Fruit fly (Drosophila melanogaster) whole organism, embryonic: ENCODE results near the gene CG15034.
A peak's percentile ranks its signal among the peaks of the same experiment; 100 is the strongest.

Source experiments
- Aef1 ChIP-seq: fragments of 200-800 bp; sonication (Bioruptor generic); IDR thresholded peaks from 3 replicates; pipeline ENCODE4 v1.3.6; 2022; ENCODE audit warnings: missing biosample characterization, missing genetic modification characterization
- Atf3 ChIP-seq: fragments of 200-800 bp; sonication (Bioruptor generic); optimal IDR thresholded peaks from 3 replicates; lab custom pipeline; 2016; ENCODE audit warnings: missing biosample characterization, missing genetic modification characterization
- CG1024 ChIP-seq: fragments of 200-800 bp; sonication (Bioruptor generic); IDR thresholded peaks from 2 replicates; pipeline ENCODE4 v1.3.6; 2022; ENCODE audit warnings: missing biosample characterization, missing genetic modification characterization
- CG11085 ChIP-seq: fragments of 200-800 bp; sonication (Bioruptor generic); IDR thresholded peaks from 2 replicates; pipeline ENCODE4 v1.3.6; 2022; ENCODE audit warnings: missing biosample characterization, missing genetic modification characterization
- CG11247 ChIP-seq: fragments of 200-800 bp; sonication (Bioruptor generic); IDR thresholded peaks from 2 replicates; pipeline ENCODE4 v1.3.6; 2022; ENCODE audit warnings: missing biosample characterization, missing genetic modification characterization
- CG13296 ChIP-seq: fragments of 200-800 bp; sonication (Bioruptor generic); optimal IDR thresholded peaks from 3 replicates; lab custom pipeline; 2018; ENCODE audit warnings: missing biosample characterization, mild to moderate bottlenecking, missing genetic modification characterization
- CG13424 ChIP-seq: fragments of 200-800 bp; sonication (Bioruptor generic); optimal IDR thresholded peaks from 2 replicates; lab custom pipeline; 2019; ENCODE audit warnings: missing biosample characterization, mild to moderate bottlenecking, missing genetic modification characterization, moderate library complexity
- CG15011 ChIP-seq: fragments of 200-800 bp; sonication (Bioruptor generic); optimal IDR thresholded peaks from 3 replicates; lab custom pipeline; 2018; ENCODE audit warnings: missing biosample characterization, mild to moderate bottlenecking, missing genetic modification characterization
- CG15073 ChIP-seq: fragments of 200-800 bp; sonication (Bioruptor generic); optimal IDR thresholded peaks from 2 replicates; lab custom pipeline; 2016; ENCODE audit warnings: missing biosample characterization, missing genetic modification characterization
- CG1792 ChIP-seq: fragments of 200-800 bp; sonication (Bioruptor generic); optimal IDR thresholded peaks from 2 replicates; lab custom pipeline; 2016; ENCODE audit warnings: missing biosample characterization, missing genetic modification characterization
- CG31441 ChIP-seq: fragments of 200-800 bp; sonication (Bioruptor generic); IDR thresholded peaks from 2 replicates; pipeline ENCODE4 v1.3.6; 2022; ENCODE audit warnings: missing biosample characterization, missing genetic modification characterization
- CG32532 ChIP-seq: fragments of 200-800 bp; sonication (Bioruptor generic); IDR thresholded peaks from 2 replicates; pipeline ENCODE4 v1.3.6; 2022; ENCODE audit warnings: missing biosample characterization, missing genetic modification characterization
- CG32772 ChIP-seq: fragments of 200-800 bp; sonication (Bioruptor generic); IDR thresholded peaks from 2 replicates; pipeline ENCODE4 v1.3.6; 2022; ENCODE audit warnings: missing biosample characterization, missing genetic modification characterization
- CG6765 ChIP-seq: fragments of 200-800 bp; sonication (Bioruptor generic); optimal IDR thresholded peaks from 3 replicates; lab custom pipeline; 2017; ENCODE audit warnings: missing biosample characterization, mild to moderate bottlenecking, missing genetic modification characterization
- CG6791 ChIP-seq: fragments of 200-800 bp; sonication (Bioruptor generic); IDR thresholded peaks from 3 replicates; pipeline ENCODE4 v1.3.6; 2022; ENCODE audit warnings: missing biosample characterization, missing genetic modification characterization; ENCODE audit not compliant: partially characterized antibody
- CG8765 ChIP-seq: fragments of 200-800 bp; sonication (Bioruptor generic); IDR thresholded peaks from 2 replicates; pipeline ENCODE4 v1.3.6; 2022; ENCODE audit warnings: missing biosample characterization, missing genetic modification characterization
- CG9215 ChIP-seq: fragments of 200-800 bp; sonication (Bioruptor generic); IDR thresholded peaks from 2 replicates; pipeline ENCODE4 v1.3.6; 2022; ENCODE audit warnings: missing biosample characterization, missing genetic modification characterization
- CG9609 ChIP-seq: fragments of 200-800 bp; sonication (Bioruptor generic); optimal IDR thresholded peaks from 3 replicates; lab custom pipeline; 2016; ENCODE audit warnings: missing biosample characterization, missing genetic modification characterization
- CoRest ChIP-seq: fragments of 200-800 bp; sonication (Bioruptor generic); optimal IDR thresholded peaks from 3 replicates; lab custom pipeline; 2018; ENCODE audit warnings: missing biosample characterization, mild to moderate bottlenecking, missing genetic modification characterization, moderate library complexity
- ERR ChIP-seq: fragments of 200-800 bp; sonication (Bioruptor generic); optimal IDR thresholded peaks from 2 replicates; lab custom pipeline; 2016; ENCODE audit warnings: missing biosample characterization, missing genetic modification characterization
- HHEX ChIP-seq: fragments of 200-800 bp; sonication (Bioruptor generic); optimal IDR thresholded peaks from 3 replicates; lab custom pipeline; 2017; ENCODE audit warnings: missing biosample characterization, mild to moderate bottlenecking, missing genetic modification characterization, missing genetic modification reagents
- HmgZ ChIP-seq: fragments of 200-800 bp; sonication (Bioruptor generic); optimal IDR thresholded peaks from 2 replicates; lab custom pipeline; 2018; ENCODE audit warnings: missing biosample characterization, mild to moderate bottlenecking, missing genetic modification characterization
- Jarid2 ChIP-seq: fragments of 200-800 bp; sonication (Bioruptor generic); optimal IDR thresholded peaks from 3 replicates; lab custom pipeline; 2017; ENCODE audit warnings: mild to moderate bottlenecking, missing biosample characterization, missing genetic modification reagents, missing genetic modification characterization
- Nf-YB ChIP-seq: fragments of 200-800 bp; sonication (Bioruptor generic); optimal IDR thresholded peaks from 3 replicates; lab custom pipeline; 2019; ENCODE audit warnings: missing biosample characterization, mild to moderate bottlenecking, missing genetic modification characterization, moderate library complexity
- Oaz ChIP-seq: fragments of 200-800 bp; sonication (Bioruptor generic); IDR thresholded peaks from 2 replicates; pipeline ENCODE4 v1.3.6; 2022; ENCODE audit warnings: missing biosample characterization, missing genetic modification characterization
- Oli ChIP-seq: fragments of 200-800 bp; sonication (Bioruptor generic); optimal IDR thresholded peaks from 2 replicates; lab custom pipeline; 2018; ENCODE audit warnings: missing biosample characterization, mild to moderate bottlenecking, missing genetic modification characterization, moderate library complexity
- Sox102F ChIP-seq: fragments of 200-800 bp; sonication (Bioruptor generic); optimal IDR thresholded peaks from 2 replicates; lab custom pipeline; 2018; ENCODE audit warnings: missing biosample characterization, mild to moderate bottlenecking, missing genetic modification characterization, moderate library complexity
- TFAM ChIP-seq: fragments of 200-800 bp; sonication (Bioruptor generic); optimal IDR thresholded peaks from 2 replicates; lab custom pipeline; 2017; ENCODE audit warnings: missing biosample characterization, missing genetic modification characterization, inconsistent platforms
- Taf1 ChIP-seq: fragments of 200-800 bp; sonication (Bioruptor generic); IDR thresholded peaks from 2 replicates; pipeline ENCODE4 v1.3.6; 2022; ENCODE audit warnings: missing biosample characterization, missing genetic modification characterization
- Tbp ChIP-seq: fragments of >200 bp; optimal IDR thresholded peaks from 2 replicates; lab custom pipeline; 2018; ENCODE audit warnings: missing biosample characterization, missing genetic modification characterization
- Vsx1 ChIP-seq: fragments of 200-800 bp; sonication (Bioruptor generic); optimal IDR thresholded peaks from 2 replicates; lab custom pipeline; 2017; ENCODE audit warnings: missing biosample characterization, mild to moderate bottlenecking, missing genetic modification characterization, missing genetic modification reagents
- ap ChIP-seq: fragments of 200-800 bp; sonication (Bioruptor generic); IDR thresholded peaks from 2 replicates; pipeline ENCODE4 v1.3.6; 2022; ENCODE audit warnings: missing biosample characterization, missing genetic modification characterization
- ase ChIP-seq: fragments of 200-800 bp; sonication (Bioruptor generic); IDR thresholded peaks from 3 replicates; pipeline ENCODE4 v1.3.6; 2022; ENCODE audit warnings: missing biosample characterization, missing genetic modification characterization
- ato ChIP-seq: fragments of 200-800 bp; sonication (Bioruptor generic); IDR thresholded peaks from 2 replicates; pipeline ENCODE4 v1.3.6; 2022; ENCODE audit warnings: missing biosample characterization, missing genetic modification characterization; ENCODE audit not compliant: partially characterized antibody
- btn ChIP-seq: fragments of 200-800 bp; sonication (Bioruptor generic); optimal IDR thresholded peaks from 2 replicates; lab custom pipeline; 2016; ENCODE audit warnings: missing biosample characterization, missing genetic modification characterization
- crol ChIP-seq: fragments of 200-800 bp; sonication (Bioruptor generic); IDR thresholded peaks from 2 replicates; pipeline ENCODE4 v1.3.6; 2022; ENCODE audit warnings: missing biosample characterization, missing genetic modification characterization
- da ChIP-seq: fragments of 200-800 bp; sonication (Bioruptor generic); optimal IDR thresholded peaks from 2 replicates; lab custom pipeline; 2016; ENCODE audit warnings: missing biosample characterization, missing genetic modification characterization
- emc ChIP-seq: fragments of 200-800 bp; sonication (Bioruptor generic); optimal IDR thresholded peaks from 2 replicates; lab custom pipeline; 2016; ENCODE audit warnings: missing biosample characterization, missing genetic modification characterization
- exex ChIP-seq: fragments of 200-800 bp; sonication (Bioruptor generic); optimal IDR thresholded peaks from 4 replicates; lab custom pipeline; 2018; ENCODE audit warnings: missing biosample characterization, mild to moderate bottlenecking, missing genetic modification characterization, moderate library complexity
- gsb ChIP-seq: fragments of 200-800 bp; sonication (Bioruptor generic); IDR thresholded peaks from 2 replicates; pipeline ENCODE4 v1.3.6; 2022; ENCODE audit warnings: missing biosample characterization, missing genetic modification characterization
- jigr1 ChIP-seq: fragments of 200-800 bp; sonication (Bioruptor generic); IDR thresholded peaks from 3 replicates; pipeline ENCODE4 v1.3.6; 2022; ENCODE audit warnings: missing biosample characterization, missing genetic modification characterization
- kay ChIP-seq: fragments of 200-800 bp; sonication (Bioruptor generic); optimal IDR thresholded peaks from 2 replicates; lab custom pipeline; 2016; ENCODE audit warnings: missing biosample characterization, missing genetic modification characterization
- nmo ChIP-seq: fragments of 200-800 bp; sonication (Bioruptor generic); optimal IDR thresholded peaks from 2 replicates; lab custom pipeline; 2018; ENCODE audit warnings: missing biosample characterization, mild to moderate bottlenecking, missing genetic modification characterization, moderate library complexity
- phol ChIP-seq: fragments of 200-800 bp; sonication (Bioruptor generic); optimal IDR thresholded peaks from 3 replicates; lab custom pipeline; 2018; ENCODE audit warnings: missing biosample characterization, mild to moderate bottlenecking, missing genetic modification characterization, moderate library complexity
- pros ChIP-seq: fragments of 200-800 bp; sonication (Bioruptor generic); optimal IDR thresholded peaks from 3 replicates; lab custom pipeline; 2019; ENCODE audit warnings: missing biosample characterization, mild to moderate bottlenecking, missing genetic modification characterization, moderate library complexity
- ro ChIP-seq: fragments of 200-800 bp; sonication (Bioruptor generic); IDR thresholded peaks from 2 replicates; pipeline ENCODE4 v1.3.6; 2022; ENCODE audit warnings: missing biosample characterization, missing genetic modification characterization
- row ChIP-seq: fragments of 200-800 bp; sonication (Bioruptor generic); IDR thresholded peaks from 3 replicates; pipeline ENCODE4 v1.3.6; 2022; ENCODE audit warnings: missing biosample characterization, missing genetic modification characterization
- sd ChIP-seq: fragments of 200-800 bp; sonication (Bioruptor generic); optimal IDR thresholded peaks from 3 replicates; lab custom pipeline; 2018; ENCODE audit warnings: missing biosample characterization, mild to moderate bottlenecking, missing genetic modification characterization, moderate library complexity
- shn ChIP-seq: fragments of 200-800 bp; sonication (Bioruptor generic); optimal IDR thresholded peaks from 3 replicates; lab custom pipeline; 2016; ENCODE audit warnings: missing biosample characterization, missing genetic modification characterization
- ssp ChIP-seq: fragments of 200-800 bp; sonication (Bioruptor generic); IDR thresholded peaks from 2 replicates; pipeline ENCODE4 v1.3.6; 2022; ENCODE audit warnings: missing biosample characterization, missing genetic modification characterization
- stc ChIP-seq: fragments of 200-800 bp; sonication (Bioruptor generic); IDR thresholded peaks from 2 replicates; pipeline ENCODE4 v1.3.6; 2022; ENCODE audit warnings: missing biosample characterization, missing genetic modification characterization

The CG15034 gene

dm6 chrX:7307478-7308200, 39.7 kb downstream of the CG15034 start, which contains the start of gene brk (continued):
- no peak for TF ChIP-seq phol (tag; lab: Kevin White, UChicago)
- no peak for TF ChIP-seq Nf-YB (GFP tag; lab: Kevin White, UChicago)
- TF ChIP-seq ato (GFP tag; lab: Robert Waterston, UW) = no peak; the same call in 1 of the 2 replicates
- TF ChIP-seq Oaz (GFP tag; lab: Robert Waterston, UW) = no peak
- no peak for TF ChIP-seq CG15011
- no peak for TF ChIP-seq CG13424
- TF ChIP-seq CG31441 = no peak
- no peak for TF ChIP-seq CG15073
- peak; percentile 67 for TF ChIP-seq Aef1 (GFP tag; lab: Robert Waterston, UW)
- no peak for TF ChIP-seq Taf1 (GFP tag; lab: Robert Waterston, UW)
- no peak for TF ChIP-seq CoRest (tag; lab: Kevin White, UChicago)
- TF ChIP-seq ase = no peak
- TF ChIP-seq da (GFP tag; lab: Kevin White, UChicago) = no peak
- peak; percentile 40; the same call in 1 of the 3 replicates for TF ChIP-seq CG6791 (GFP tag; lab: Robert Waterston, UW)
- no peak for TF ChIP-seq Tbp (GFP tag; lab: Kevin White, UChicago)
- TF ChIP-seq Vsx1 = no peak
- TF ChIP-seq HHEX (GFP tag; lab: Kevin White, UChicago) = no peak
- peak; percentile 87 for TF ChIP-seq CG8765 (GFP tag; lab: Robert Waterston, UW)
- TF ChIP-seq gsb (GFP tag; lab: Robert Waterston, UW) = no peak
- TF ChIP-seq Atf3 = no peak
- TF ChIP-seq CG32532 (GFP tag; lab: Robert Waterston, UW) = no peak
- TF ChIP-seq jigr1 (GFP tag; lab: Robert Waterston, UW) = no peak
- peak; percentile 97 for TF ChIP-seq crol (GFP tag; lab: Robert Waterston, UW)
- peak; percentile 4; the same call in 1 of the 3 replicates for TF ChIP-seq row (GFP tag; lab: Robert Waterston, UW)
- TF ChIP-seq stc (GFP tag; lab: Robert Waterston, UW) = no peak
- TF ChIP-seq HmgZ = peak; percentile 31
- no peak for TF ChIP-seq exex (tag; lab: Kevin White, UChicago)
- TF ChIP-seq emc (GFP tag; lab: Kevin White, UChicago) = no peak
- TF ChIP-seq pros (GFP tag; lab: Kevin White, UChicago) = peak; percentile 70
- TF ChIP-seq kay (GFP tag; lab: Kevin White, UChicago) = no peak
- TF ChIP-seq Jarid2 (GFP tag; lab: Kevin White, UChicago) = peak; percentile 84
- no peak for TF ChIP-seq CG9609
- TF ChIP-seq ro (GFP tag; lab: Robert Waterston, UW) = no peak
- peak; percentile 54 for TF ChIP-seq ERR (GFP tag; lab: Kevin White, UChicago)
- TF ChIP-seq nmo = no peak
- TF ChIP-seq CG11085 (GFP tag; lab: Robert Waterston, UW) = no peak
- no peak for TF ChIP-seq TFAM
- TF ChIP-seq ssp (GFP tag; lab: Robert Waterston, UW) = no peak
- no peak for TF ChIP-seq Sox102F (GFP tag; lab: Kevin White, UChicago)
- TF ChIP-seq CG11247 (GFP tag; lab: Robert Waterston, UW) = no peak
- TF ChIP-seq sd (tag; lab: Kevin White, UChicago) = peak; percentile 75
- TF ChIP-seq btn (GFP tag; lab: Kevin White, UChicago) = no peak
- no peak for TF ChIP-seq Oli (tag; lab: Kevin White, UChicago)
- no peak for TF ChIP-seq CG9215
- 0 out of 2 replicates have a peak, but pooled peaks have one; percentile 18 for TF ChIP-seq CG1024 (GFP tag; lab: Robert Waterston, UW)
- TF ChIP-seq CG13296 (GFP tag; lab: Kevin White, UChicago) = no peak
- no peak for TF ChIP-seq CG1792
- no peak for TF ChIP-seq CG32772 (GFP tag; lab: Robert Waterston, UW)
- TF ChIP-seq CG6765 (GFP tag; lab: Kevin White, UChicago) = no peak
- no peak for TF ChIP-seq ap (GFP tag; lab: Robert Waterston, UW)
- peak; percentile 99 for TF ChIP-seq shn
